Fruit fly (Drosophila melanogaster) ovary, adult (tissue): ENCODE measurements around the gene CG42395.

Source experiments
- CG17801 ChIP-seq: fragments of 200-800 bp; optimal IDR thresholded peaks from 2 replicates; lab custom pipeline; 2019; ENCODE audit warnings: missing biosample characterization, mild to moderate bottlenecking, missing genetic modification characterization, moderate library complexity; ENCODE audit not compliant: partially characterized antibody

The CG42395 gene

DNA sequence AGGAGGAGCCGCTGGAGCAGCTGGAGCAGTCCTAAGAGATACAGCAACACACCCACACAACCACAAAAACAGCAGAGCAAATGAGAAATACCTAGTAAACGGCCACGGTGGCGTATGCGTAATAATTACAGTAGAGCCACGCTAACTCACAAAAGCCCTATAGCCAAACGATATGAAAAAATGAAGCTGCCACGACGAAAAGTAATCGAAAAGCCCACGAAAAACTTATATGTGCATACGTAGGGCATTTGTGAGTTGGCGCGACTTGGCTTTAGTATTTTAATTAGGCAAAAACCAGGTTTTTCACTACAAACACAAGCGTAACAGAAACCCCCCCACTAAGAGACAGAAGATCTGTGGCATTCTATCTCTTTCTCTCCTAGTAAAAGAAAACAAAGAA, 11.8 kb upstream of the CG42395 start:
- no peak for TF ChIP-seq CG17801 (GFP tag; lab: Kevin White, UChicago)

DNA sequence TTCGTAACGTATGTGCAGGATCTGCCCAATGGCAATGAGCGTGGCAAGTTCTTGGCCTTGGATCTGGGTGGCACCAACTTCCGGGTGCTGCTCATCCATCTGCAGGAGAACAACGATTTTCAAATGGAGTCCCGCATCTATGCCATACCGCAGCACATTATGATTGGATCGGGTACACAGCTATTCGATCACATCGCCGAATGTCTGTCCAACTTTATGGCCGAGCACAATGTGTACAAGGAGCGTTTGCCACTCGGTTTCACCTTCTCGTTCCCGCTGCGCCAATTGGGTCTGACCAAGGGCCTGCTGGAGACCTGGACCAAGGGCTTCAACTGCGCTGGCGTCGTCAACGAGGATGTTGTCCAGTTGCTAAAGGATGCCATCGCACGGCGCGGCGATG, 10.6 kb upstream of the CG42395 start:
- no peak for TF ChIP-seq CG17801 (GFP tag; lab: Kevin White, UChicago)

DNA sequence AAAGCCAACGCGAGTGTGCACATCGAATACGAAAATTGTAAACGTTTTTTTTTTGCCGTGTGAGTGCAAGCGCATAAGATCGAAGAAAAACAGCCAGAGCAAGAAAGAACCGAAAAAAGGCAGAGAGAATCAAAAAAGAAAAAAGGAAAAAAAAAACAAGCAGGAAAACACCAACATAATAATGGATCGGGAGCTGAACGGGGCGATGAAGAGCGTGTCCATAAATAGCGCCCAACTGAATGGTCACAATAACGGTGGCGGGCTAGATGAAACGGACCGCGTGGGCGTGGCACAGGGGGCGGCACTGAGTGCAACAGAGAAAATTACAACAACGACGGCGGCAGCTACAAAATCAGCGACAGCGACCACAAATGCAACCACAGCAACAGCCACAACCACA, 10.0 kb upstream of the CG42395 start:
- TF ChIP-seq CG17801 (GFP tag; lab: Kevin White, UChicago), result no peak

DNA sequence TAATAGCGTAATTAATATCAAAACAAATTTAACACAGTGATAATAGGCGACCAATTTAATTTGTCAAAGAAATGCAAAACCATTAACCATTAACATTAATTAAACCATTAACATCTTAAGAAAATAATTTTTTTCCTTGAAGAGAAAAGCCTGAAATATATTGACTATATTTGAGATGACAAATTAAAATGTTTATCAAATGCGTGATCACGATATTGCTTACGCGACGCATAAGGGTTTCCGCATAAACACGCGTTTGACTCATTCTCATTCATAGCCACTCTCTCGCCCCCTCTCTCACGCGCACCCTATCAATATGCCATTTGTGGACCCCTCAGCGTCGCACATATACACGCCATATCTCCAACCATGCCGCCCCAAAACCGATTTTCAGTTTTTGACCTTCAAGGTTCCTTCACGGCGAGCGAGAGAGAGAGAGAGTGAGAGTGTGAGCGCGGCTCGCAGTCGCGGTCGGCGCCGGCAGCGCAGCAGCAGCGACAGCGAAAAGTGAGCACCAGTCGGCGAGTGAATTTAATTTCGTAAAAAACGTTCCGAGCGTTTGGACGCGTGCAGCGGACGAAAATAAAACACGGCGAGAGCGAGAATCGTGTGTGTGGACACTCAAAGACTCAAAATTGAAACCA, 9.4 kb upstream of the CG42395 start, which contains the start of gene Hex-A:
Gene Hex-A, plus strand, starts transcription at position 317 of the 644 bp plus-strand sequence.
- peak; percentile 100 for TF ChIP-seq CG17801 (GFP tag; lab: Kevin White, UChicago)

DNA sequence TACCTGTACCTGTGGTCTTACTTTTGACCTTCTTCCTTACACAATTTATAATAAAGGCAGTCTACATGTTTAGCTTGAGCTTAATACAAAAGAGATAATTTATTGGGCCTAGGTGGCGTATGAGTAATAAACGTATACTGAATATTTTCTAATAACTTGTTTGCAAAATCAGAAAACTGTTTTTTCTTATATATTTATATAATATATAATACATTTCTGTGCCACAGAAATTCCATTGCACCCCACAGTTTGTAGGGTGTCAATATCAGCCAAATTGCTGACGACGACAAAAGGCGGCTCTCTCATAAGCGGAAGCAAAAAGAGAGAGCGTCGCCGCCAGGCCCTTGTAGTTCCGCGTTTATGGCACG, 8.9 kb upstream of the CG42395 start:
- TF ChIP-seq CG17801 (GFP tag; lab: Kevin White, UChicago), result no peak

DNA sequence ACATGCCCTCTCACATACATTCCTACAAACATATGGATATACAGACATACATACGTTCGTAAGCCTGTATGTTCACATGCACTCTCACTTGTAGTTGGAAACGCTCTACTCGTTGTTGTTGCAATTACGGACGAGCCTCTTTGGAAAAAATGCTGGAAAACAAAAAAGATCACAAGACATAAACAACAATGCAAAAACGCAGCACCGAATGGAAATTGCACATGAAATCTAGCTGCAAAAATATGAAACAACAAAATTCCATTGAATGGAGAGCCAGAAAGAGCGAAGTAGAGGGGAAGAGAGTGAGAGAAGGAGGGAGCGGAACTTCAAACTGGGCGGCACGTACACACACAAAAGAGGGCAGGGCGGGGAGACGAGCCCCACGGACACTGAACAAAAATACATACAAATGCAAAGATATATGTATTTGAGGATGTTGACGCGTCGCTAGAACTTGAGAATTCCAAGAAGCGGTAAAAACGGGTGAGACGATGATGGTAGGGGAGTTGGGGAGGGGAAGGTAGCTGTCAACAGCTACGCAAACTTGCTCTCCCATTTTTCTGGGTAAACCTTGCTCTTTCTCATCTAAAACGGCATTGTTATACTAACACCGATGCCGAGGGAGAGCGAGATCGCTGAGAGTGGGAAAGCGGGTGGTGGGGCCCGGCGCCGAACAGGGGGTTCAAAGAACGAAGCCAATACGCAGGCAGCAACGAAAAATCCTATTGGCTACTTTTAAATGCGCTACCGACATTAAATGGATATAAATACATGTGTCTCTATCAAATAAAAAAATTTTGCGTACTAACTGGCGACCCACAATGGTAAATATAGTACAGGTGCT, 8.3 kb upstream of the CG42395 start:
- TF ChIP-seq CG17801 (GFP tag; lab: Kevin White, UChicago), result no peak

DNA sequence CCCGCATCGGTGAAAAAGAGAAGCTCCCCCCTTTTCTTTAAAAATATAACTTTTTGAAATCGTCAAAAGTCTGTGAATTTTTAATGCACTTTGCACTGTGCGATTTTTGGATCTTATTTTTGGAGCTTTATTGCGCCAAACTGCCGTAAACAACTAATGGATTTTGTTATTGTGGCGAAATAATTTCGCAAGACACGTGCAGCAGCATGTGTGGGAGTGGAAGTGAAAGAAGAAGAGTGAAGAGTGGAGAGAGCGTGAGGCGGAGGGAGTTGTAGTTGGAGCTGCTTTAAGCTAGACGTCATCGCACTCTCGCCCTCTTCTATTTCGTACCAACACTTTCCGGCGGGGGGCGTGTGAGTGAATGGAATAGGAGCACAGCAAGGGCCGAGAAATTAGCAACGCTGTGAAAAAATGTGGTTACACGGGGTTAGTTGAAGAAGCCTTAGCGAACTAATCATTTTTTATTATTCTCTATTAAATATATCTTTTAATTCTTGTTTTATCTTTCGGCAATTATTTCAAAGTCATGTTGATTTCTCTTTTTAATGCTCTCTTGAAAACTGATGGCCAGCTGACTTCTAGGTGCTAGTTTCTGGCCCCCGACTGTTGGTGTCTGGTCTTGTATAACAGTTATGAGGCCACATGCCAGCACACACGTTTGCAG, 7.5 kb upstream of the CG42395 start:
- TF ChIP-seq CG17801 (GFP tag; lab: Kevin White, UChicago), result peak; percentile 96

DNA sequence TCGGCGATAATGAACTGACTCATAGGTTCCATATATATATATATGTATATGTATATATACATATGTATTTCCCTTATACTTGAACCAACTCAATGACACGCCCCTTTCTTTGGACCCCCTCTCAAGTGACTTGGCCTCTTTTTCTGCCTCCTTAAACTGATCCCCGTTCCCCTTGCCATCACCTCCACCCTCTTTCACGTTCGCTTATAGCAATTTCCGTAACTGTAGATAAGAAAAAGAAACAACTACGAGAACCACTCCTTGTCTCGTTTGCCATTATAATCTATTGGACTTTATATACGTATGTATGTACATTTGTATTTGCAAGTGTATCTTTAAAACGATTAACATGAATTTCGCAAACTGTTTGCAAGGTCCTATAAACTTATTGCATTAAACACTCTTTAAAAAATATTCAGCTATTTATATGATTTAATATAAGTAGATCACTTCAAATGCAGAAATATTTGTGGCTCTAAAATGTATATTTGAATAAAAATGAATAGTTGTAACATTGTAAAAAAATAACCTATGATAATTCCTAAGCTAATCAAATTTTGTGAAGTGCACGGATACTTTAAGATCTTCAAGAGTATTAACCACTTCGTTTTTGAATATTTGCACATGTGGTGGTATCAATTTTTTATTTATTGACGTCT, 6.7 kb upstream of the CG42395 start:
- TF ChIP-seq CG17801 (GFP tag; lab: Kevin White, UChicago), result peak; percentile 33

DNA sequence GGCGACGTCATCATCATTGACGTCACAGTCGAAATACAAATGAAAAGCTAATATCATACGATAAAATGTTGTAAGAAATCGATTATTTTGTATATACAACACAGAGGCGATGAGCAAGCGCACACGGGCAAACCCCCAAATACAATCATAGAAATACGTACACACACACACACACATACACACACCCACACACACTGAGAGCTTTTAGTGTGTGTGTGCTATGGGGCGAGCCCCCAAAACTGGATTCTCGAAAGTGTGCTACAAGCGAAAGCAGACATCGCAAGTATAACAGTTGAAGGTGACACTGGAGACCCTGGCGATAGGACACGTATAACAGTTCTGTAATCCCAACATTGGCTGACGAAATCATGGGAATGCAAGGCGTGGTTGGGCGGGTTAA, 5.8 kb upstream of the CG42395 start:
- TF ChIP-seq CG17801 (GFP tag; lab: Kevin White, UChicago), result no peak

DNA sequence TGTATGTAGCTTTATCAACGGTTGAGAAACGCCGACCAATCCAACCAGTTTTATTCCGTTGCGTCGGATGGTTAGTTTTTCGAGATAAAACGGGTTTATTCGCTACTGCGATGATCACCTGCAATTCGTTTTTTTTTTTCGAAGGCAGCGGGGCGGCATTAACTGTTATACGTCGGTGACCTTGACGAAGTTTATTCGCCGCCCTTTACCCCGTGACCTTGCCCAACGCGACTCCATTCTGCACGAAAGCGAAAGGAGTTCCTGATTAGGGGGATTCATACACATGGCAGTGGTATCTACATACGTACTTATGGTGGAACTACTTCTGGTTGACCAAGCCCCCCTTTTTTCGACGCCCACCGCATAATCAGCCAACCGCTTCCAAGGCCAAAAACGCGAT, 4.5 kb upstream of the CG42395 start:
- no peak for TF ChIP-seq CG17801 (GFP tag; lab: Kevin White, UChicago)

DNA sequence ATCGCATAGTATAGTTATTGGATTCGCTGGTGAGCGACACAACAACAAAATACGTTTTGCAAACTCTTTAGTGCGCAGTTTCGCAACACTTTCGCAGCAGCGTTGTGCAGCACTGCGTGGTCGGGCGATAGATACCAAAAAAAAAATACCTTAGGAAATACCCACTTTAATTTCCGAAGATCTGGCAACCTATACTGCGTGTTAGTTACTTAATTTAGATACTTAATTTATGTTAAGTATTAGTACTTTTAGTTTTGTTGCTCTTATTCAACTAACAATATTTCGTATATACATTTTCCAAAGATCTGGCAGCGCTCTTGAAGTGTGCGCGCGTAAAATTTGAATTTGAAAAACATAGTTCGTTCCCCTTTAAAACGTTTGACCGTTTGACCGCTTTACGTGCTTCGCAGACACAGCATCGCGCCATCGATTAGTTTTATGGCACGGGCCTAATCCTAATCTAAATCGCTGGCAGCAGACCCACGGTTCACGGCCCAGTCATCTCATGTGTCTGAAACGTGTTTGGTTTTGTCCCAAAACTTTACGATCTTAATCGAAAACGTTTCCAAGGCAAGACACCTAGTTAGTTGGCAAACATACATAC, 4.0 kb upstream of the CG42395 start, which contains the start of gene LPCAT:
Gene LPCAT, minus strand, starts transcription at position 70 of the 604 bp plus-strand sequence.
- peak; percentile 53 for TF ChIP-seq CG17801 (GFP tag; lab: Kevin White, UChicago)

DNA sequence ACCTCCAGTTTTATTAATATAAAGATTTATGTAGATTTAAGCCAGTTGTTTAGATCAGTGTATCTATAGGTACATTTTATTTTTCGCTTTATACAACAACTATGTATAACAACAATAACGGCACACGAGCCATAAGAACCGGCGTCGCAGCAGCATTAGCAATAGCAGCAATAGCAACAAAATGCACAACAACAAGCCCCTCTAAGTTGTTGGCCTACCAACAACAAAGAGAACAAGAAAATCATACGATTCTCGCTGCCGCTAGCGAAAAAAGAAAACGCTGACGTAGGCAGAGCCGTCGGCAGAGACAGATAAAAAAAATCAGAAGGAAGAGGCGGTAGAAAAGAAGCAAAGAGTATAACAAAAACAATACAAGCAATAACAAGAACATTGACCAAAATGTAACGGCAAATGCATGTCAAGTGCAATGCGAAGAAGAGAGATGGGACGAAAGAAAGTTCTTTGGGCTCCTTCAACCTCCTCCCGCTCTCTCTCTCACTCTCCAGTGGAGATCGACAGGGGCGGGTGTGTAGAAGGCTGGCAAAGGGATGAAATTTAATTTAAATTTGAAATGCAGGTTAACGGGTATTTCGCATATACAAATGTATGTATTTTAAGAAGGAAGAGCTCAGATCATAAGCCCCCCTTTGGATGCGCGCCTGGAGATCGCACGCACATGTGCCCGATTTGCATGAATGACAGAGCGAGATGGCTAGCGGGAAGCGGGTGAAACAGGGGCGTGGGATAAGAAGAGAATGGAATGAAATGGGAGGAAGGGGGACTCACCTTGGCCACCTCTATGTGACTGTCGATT, 2.9 kb upstream of the CG42395 start:
- TF ChIP-seq CG17801 (GFP tag; lab: Kevin White, UChicago), result peak; percentile 95

DNA sequence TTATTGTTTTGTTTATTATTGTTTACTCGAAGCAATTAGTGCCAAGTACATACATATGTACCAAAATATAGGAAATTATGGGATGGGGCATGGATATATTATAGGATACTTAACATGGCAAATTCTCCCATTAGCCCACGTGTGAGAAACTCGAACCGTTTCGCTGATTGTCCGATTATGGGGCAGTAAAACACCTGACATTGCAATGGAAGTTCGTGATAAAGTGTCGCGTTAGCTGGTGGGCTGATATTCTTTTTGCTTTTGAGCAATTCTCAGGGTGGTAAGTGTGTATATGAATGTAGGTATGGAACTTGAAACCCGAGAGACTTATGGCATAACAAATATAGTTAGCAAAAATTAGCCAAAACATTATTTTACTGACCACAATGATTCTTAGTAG, 2.0 kb upstream of the CG42395 start:
- TF ChIP-seq CG17801 (GFP tag; lab: Kevin White, UChicago), result no peak

DNA sequence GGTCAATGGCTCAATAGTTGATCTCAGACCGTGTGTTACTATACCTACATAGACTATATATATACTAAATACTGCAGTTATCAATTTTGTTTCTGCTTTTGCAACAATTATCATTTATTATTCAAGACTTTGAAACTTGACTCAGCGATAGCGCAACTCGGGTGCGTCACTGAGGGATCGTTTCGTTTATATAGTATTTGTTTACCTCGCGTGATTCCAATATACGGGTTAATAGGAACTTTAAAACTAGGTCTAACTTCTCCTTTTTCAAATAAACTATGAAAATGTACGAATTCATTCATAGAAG, 1.2 kb upstream of the CG42395 start:
- TF ChIP-seq CG17801 (GFP tag; lab: Kevin White, UChicago), result no peak
